Fruit fly (Drosophila melanogaster) whole organism, embryonic: ENCODE measurements around the gene Arp3.

Source experiments
- Antp ChIP-seq: fragments of 200-800 bp; sonication (Bioruptor generic); optimal IDR thresholded peaks from 3 replicates; lab custom pipeline; 2016; ENCODE audit warnings: missing biosample characterization, missing genetic modification characterization
- Atf-2 ChIP-seq: fragments of 200-800 bp; sonication (Bioruptor generic); optimal IDR thresholded peaks from 2 replicates; lab custom pipeline; 2016; ENCODE audit warnings: missing biosample characterization, missing genetic modification characterization
- Atf6 ChIP-seq: fragments of 200-800 bp; sonication (Bioruptor generic); IDR thresholded peaks from 2 replicates; pipeline ENCODE4 v1.3.6; 2022; ENCODE audit warnings: missing biosample characterization, missing genetic modification characterization
- B-H1 ChIP-seq: fragments of 200-800 bp; sonication (Bioruptor generic); IDR thresholded peaks from 3 replicates; pipeline ENCODE4 v1.3.6; 2022; ENCODE audit warnings: missing biosample characterization, missing genetic modification characterization
- BEAF-32 ChIP-seq: fragments of 200-800 bp; sonication (Bioruptor generic); optimal IDR thresholded peaks from 3 replicates; lab custom pipeline; 2017; ENCODE audit warnings: missing biosample characterization, missing genetic modification characterization, mild to moderate bottlenecking, moderate library complexity, missing genetic modification reagents
- CG10274 ChIP-seq: fragments of 200-800 bp; sonication (Bioruptor generic); optimal IDR thresholded peaks from 3 replicates; lab custom pipeline; 2017; ENCODE audit warnings: missing biosample characterization, mild to moderate bottlenecking, missing genetic modification characterization
- CG10462 ChIP-seq: fragments of 200-800 bp; sonication (Bioruptor generic); optimal IDR thresholded peaks from 2 replicates; lab custom pipeline; 2016; ENCODE audit warnings: missing biosample characterization, missing genetic modification characterization
- CG10654 ChIP-seq: fragments of 200-800 bp; sonication (Bioruptor generic); optimal IDR thresholded peaks from 2 replicates; lab custom pipeline; 2016; ENCODE audit warnings: missing biosample characterization, missing genetic modification characterization
- CG12219 ChIP-seq: fragments of 200-800 bp; sonication (Bioruptor generic); optimal IDR thresholded peaks from 3 replicates; lab custom pipeline; 2018; ENCODE audit warnings: missing biosample characterization, mild to moderate bottlenecking, missing genetic modification characterization
- CG13296 ChIP-seq: fragments of 200-800 bp; sonication (Bioruptor generic); optimal IDR thresholded peaks from 3 replicates; lab custom pipeline; 2018; ENCODE audit warnings: missing biosample characterization, mild to moderate bottlenecking, missing genetic modification characterization
- CG13424 ChIP-seq: fragments of 200-800 bp; sonication (Bioruptor generic); optimal IDR thresholded peaks from 2 replicates; lab custom pipeline; 2019; ENCODE audit warnings: missing biosample characterization, mild to moderate bottlenecking, missing genetic modification characterization, moderate library complexity
- CG14441 ChIP-seq: fragments of 200-800 bp; sonication (Bioruptor generic); IDR thresholded peaks from 2 replicates; pipeline ENCODE4 v1.3.6; 2022; ENCODE audit warnings: missing biosample characterization, missing genetic modification characterization
- CG14667 ChIP-seq: fragments of 200-800 bp; sonication (Bioruptor generic); IDR thresholded peaks from 2 replicates; pipeline ENCODE4 v1.3.6; 2022; ENCODE audit warnings: missing biosample characterization, missing genetic modification characterization
- CG15479 ChIP-seq: fragments of 200-800 bp; sonication (Bioruptor generic); optimal IDR thresholded peaks from 3 replicates; lab custom pipeline; 2019; ENCODE audit warnings: missing biosample characterization, mild to moderate bottlenecking, missing genetic modification characterization, moderate library complexity
- CG15514 ChIP-seq: fragments of 200-800 bp; sonication (Bioruptor generic); optimal IDR thresholded peaks from 3 replicates; lab custom pipeline; 2017; ENCODE audit warnings: missing biosample characterization, missing genetic modification characterization, mild to moderate bottlenecking, moderate library complexity, missing genetic modification reagents
- CG1603 ChIP-seq: fragments of 200-800 bp; sonication (Bioruptor generic); optimal IDR thresholded peaks from 2 replicates; lab custom pipeline; 2019; ENCODE audit warnings: missing biosample characterization, mild to moderate bottlenecking, missing genetic modification characterization, moderate library complexity
- CG1647 ChIP-seq: fragments of 200-800 bp; sonication (Bioruptor generic); optimal IDR thresholded peaks from 3 replicates; lab custom pipeline; 2016; ENCODE audit warnings: missing biosample characterization, missing genetic modification characterization
- CG17359 ChIP-seq: fragments of 200-800 bp; sonication (Bioruptor generic); optimal IDR thresholded peaks from 3 replicates; lab custom pipeline; 2018; ENCODE audit warnings: missing biosample characterization, mild to moderate bottlenecking, missing genetic modification characterization, moderate library complexity
- CG17912 ChIP-seq: fragments of 200-800 bp; sonication (Bioruptor generic); optimal IDR thresholded peaks from 2 replicates; lab custom pipeline; 2018; ENCODE audit warnings: missing biosample characterization, mild to moderate bottlenecking, missing genetic modification characterization
- CG32772 ChIP-seq: fragments of 200-800 bp; sonication (Bioruptor generic); IDR thresholded peaks from 2 replicates; pipeline ENCODE4 v1.3.6; 2022; ENCODE audit warnings: missing biosample characterization, missing genetic modification characterization
- CG43689 ChIP-seq: fragments of 200-800 bp; sonication (Bioruptor generic); IDR thresholded peaks from 2 replicates; pipeline ENCODE4 v1.3.6; 2022; ENCODE audit warnings: missing biosample characterization, missing genetic modification characterization
- CG6654 ChIP-seq: fragments of 200-800 bp; sonication (Bioruptor generic); optimal IDR thresholded peaks from 2 replicates; lab custom pipeline; 2017; ENCODE audit warnings: missing biosample characterization, mild to moderate bottlenecking, missing genetic modification characterization
- CG8281 ChIP-seq: fragments of 200-800 bp; sonication (Bioruptor generic); optimal IDR thresholded peaks from 2 replicates; lab custom pipeline; 2018; ENCODE audit warnings: missing biosample characterization, mild to moderate bottlenecking, missing genetic modification characterization, moderate library complexity
- CG8478 ChIP-seq: fragments of >200 bp; optimal IDR thresholded peaks from 2 replicates; lab custom pipeline; 2018
- CG9817 ChIP-seq: fragments of 200-800 bp; sonication (Bioruptor generic); optimal IDR thresholded peaks from 2 replicates; lab custom pipeline; 2018; ENCODE audit warnings: missing biosample characterization, mild to moderate bottlenecking, missing genetic modification characterization, moderate library complexity
- CG9932 ChIP-seq: fragments of 200-800 bp; sonication (Bioruptor generic); IDR thresholded peaks from 2 replicates; pipeline ENCODE4 v1.3.6; 2022; ENCODE audit warnings: missing biosample characterization, missing genetic modification characterization
- D19B ChIP-seq: fragments of 200-800 bp; sonication (Bioruptor generic); optimal IDR thresholded peaks from 2 replicates; lab custom pipeline; 2017; ENCODE audit warnings: missing biosample characterization, mild to moderate bottlenecking, missing genetic modification characterization
- Elba2 ChIP-seq: fragments of 200-800 bp; sonication (Bioruptor generic); optimal IDR thresholded peaks from 3 replicates; lab custom pipeline; 2016; ENCODE audit warnings: missing biosample characterization, missing genetic modification characterization
- Fer2 ChIP-seq: fragments of 200-800 bp; sonication (Bioruptor generic); optimal IDR thresholded peaks from 2 replicates; lab custom pipeline; 2018; ENCODE audit warnings: missing biosample characterization, mild to moderate bottlenecking, missing genetic modification characterization, moderate library complexity
- Hey ChIP-seq: fragments of 200-800 bp; sonication (Bioruptor generic); optimal IDR thresholded peaks from 3 replicates; lab custom pipeline; 2018; ENCODE audit warnings: missing biosample characterization, mild to moderate bottlenecking, missing genetic modification characterization
- HmgD ChIP-seq: fragments of 200-800 bp; sonication (Bioruptor generic); optimal IDR thresholded peaks from 3 replicates; lab custom pipeline; 2016; ENCODE audit warnings: missing biosample characterization, missing genetic modification characterization
- Hmx ChIP-seq: fragments of 200-800 bp; sonication (Bioruptor generic); optimal IDR thresholded peaks from 2 replicates; lab custom pipeline; 2016; ENCODE audit warnings: missing biosample characterization, missing genetic modification characterization
- Lim3 ChIP-seq: fragments of 200-800 bp; sonication (Bioruptor generic); IDR thresholded peaks from 2 replicates; pipeline ENCODE4 v1.3.6; 2022; ENCODE audit warnings: missing biosample characterization, missing genetic modification characterization
- NK7.1 ChIP-seq: fragments of 200-800 bp; sonication (Bioruptor generic); optimal IDR thresholded peaks from 3 replicates; lab custom pipeline; 2016; ENCODE audit warnings: missing biosample characterization, missing genetic modification characterization
- btn ChIP-seq: fragments of 200-800 bp; sonication (Bioruptor generic); optimal IDR thresholded peaks from 2 replicates; lab custom pipeline; 2016; ENCODE audit warnings: missing biosample characterization, missing genetic modification characterization
- ewg ChIP-seq: fragments of 200-800 bp; sonication (Bioruptor generic); optimal IDR thresholded peaks from 3 replicates; lab custom pipeline; 2017; ENCODE audit warnings: mild to moderate bottlenecking, missing biosample characterization, missing genetic modification reagents, missing genetic modification characterization
- grn ChIP-seq: fragments of 200-800 bp; sonication (Bioruptor generic); optimal IDR thresholded peaks from 3 replicates; lab custom pipeline; 2017; ENCODE audit warnings: missing biosample characterization, missing genetic modification characterization
- ind ChIP-seq: fragments of 200-800 bp; sonication (Bioruptor generic); optimal IDR thresholded peaks from 3 replicates; lab custom pipeline; 2016; ENCODE audit warnings: missing biosample characterization, missing genetic modification characterization
- kah ChIP-seq: fragments of 200-800 bp; sonication (Bioruptor generic); optimal IDR thresholded peaks from 2 replicates; lab custom pipeline; 2018; ENCODE audit warnings: missing biosample characterization, mild to moderate bottlenecking, missing genetic modification characterization
- lov ChIP-seq, 2 experiments: fragments of 200-800 bp in 1 of 2; fragments of >200 bp in 1 of 2; sonication (Bioruptor generic) in 1 of 2; IDR thresholded peaks in 1 of 2; optimal IDR thresholded peaks in 1 of 2; 2 replicates in 1 of 2; 3 replicates in 1 of 2; pipeline versions ENCODE4 v1.3.6 to Lab custom; 2017 to 2022; ENCODE audit warnings: missing biosample characterization in 1 of 2, missing genetic modification characterization in 1 of 2
- mam ChIP-seq: fragments of 200-800 bp; sonication (Bioruptor generic); optimal IDR thresholded peaks from 3 replicates; lab custom pipeline; 2016; ENCODE audit warnings: missing biosample characterization, missing genetic modification characterization
- nmo ChIP-seq: fragments of 200-800 bp; sonication (Bioruptor generic); optimal IDR thresholded peaks from 2 replicates; lab custom pipeline; 2018; ENCODE audit warnings: missing biosample characterization, mild to moderate bottlenecking, missing genetic modification characterization, moderate library complexity
- pho ChIP-seq: fragments of 200-800 bp; sonication (Bioruptor generic); optimal IDR thresholded peaks from 2 replicates; lab custom pipeline; 2016; ENCODE audit warnings: missing biosample characterization, missing genetic modification characterization
- row ChIP-seq: fragments of 200-800 bp; sonication (Bioruptor generic); IDR thresholded peaks from 3 replicates; pipeline ENCODE4 v1.3.6; 2022; ENCODE audit warnings: missing biosample characterization, missing genetic modification characterization
- stc ChIP-seq: fragments of 200-800 bp; sonication (Bioruptor generic); IDR thresholded peaks from 2 replicates; pipeline ENCODE4 v1.3.6; 2022; ENCODE audit warnings: missing biosample characterization, missing genetic modification characterization
- sug ChIP-seq: fragments of 200-800 bp; optimal IDR thresholded peaks from 2 replicates; lab custom pipeline; 2019; ENCODE audit warnings: missing biosample characterization, mild to moderate bottlenecking, missing genetic modification characterization, moderate library complexity
- unc-4 ChIP-seq: fragments of 200-800 bp; sonication (Bioruptor generic); IDR thresholded peaks from 2 replicates; pipeline ENCODE4 v1.3.6; 2022; ENCODE audit warnings: missing biosample characterization, missing genetic modification characterization; ENCODE audit not compliant: partially characterized antibody
- usp ChIP-seq: fragments of >200 bp; optimal IDR thresholded peaks from 2 replicates; lab custom pipeline; 2017; ENCODE audit warnings: missing biosample characterization, missing genetic modification characterization
- wdn ChIP-seq: fragments of 200-800 bp; sonication (Bioruptor generic); IDR thresholded peaks from 2 replicates; pipeline ENCODE4 v1.3.6; 2022; ENCODE audit warnings: missing biosample characterization, missing genetic modification characterization
- zf30C ChIP-seq: fragments of 200-800 bp; sonication (Bioruptor generic); optimal IDR thresholded peaks from 3 replicates; lab custom pipeline; 2018; ENCODE audit warnings: missing biosample characterization, mild to moderate bottlenecking, missing genetic modification characterization

The Arp3 gene

dm6 chr3L:8127712-8128210 is 12.1 kb upstream of the Arp3 start, which contains the start of the genes Cds and Uba2 (continued):
- peak; percentile 75 for TF ChIP-seq CG8281 (tag; lab: Kevin White, UChicago)
- TF ChIP-seq ind (GFP tag; lab: Kevin White, UChicago): peak; percentile 96
- no peak for TF ChIP-seq Lim3 (GFP tag; lab: Robert Waterston, UW)
- TF ChIP-seq Antp (GFP tag; lab: Kevin White, UChicago): peak; percentile 83
- TF ChIP-seq CG14667: peak; percentile 82
- peak; percentile 89 for TF ChIP-seq CG32772 (GFP tag; lab: Robert Waterston, UW)
- peak; percentile 94 for TF ChIP-seq CG15514 (GFP tag; lab: Kevin White, UChicago)
- peak; percentile 88 for TF ChIP-seq mam (GFP tag; lab: Kevin White, UChicago)
- TF ChIP-seq CG43689 (GFP tag; lab: Robert Waterston, UW): 0 out of 2 replicates have a peak, but pooled peaks have one; percentile 38
- peak; percentile 92 for TF ChIP-seq CG17359 (tag; lab: Kevin White, UChicago)
- TF ChIP-seq zf30C (GFP tag; lab: Kevin White, UChicago): no peak
- TF ChIP-seq CG15479: no peak
- TF ChIP-seq CG13424 (tag; lab: Kevin White, UChicago): peak; percentile 96
- peak; percentile 83 for TF ChIP-seq CG17912
- no peak for TF ChIP-seq usp
- peak; percentile 87 for TF ChIP-seq stc (GFP tag; lab: Robert Waterston, UW)
- peak; percentile 44 for TF ChIP-seq kah (GFP tag; lab: Kevin White, UChicago)
- TF ChIP-seq lov (optimal IDR thresholded peaks at IDR 0.05; lab: Kevin White, UChicago): no peak
- TF ChIP-seq lov (GFP tag; IDR thresholded peaks at IDR 0.05; lab: Robert Waterston, UW): peak; percentile 77
- peak; percentile 80 for TF ChIP-seq pho (GFP tag; lab: Kevin White, UChicago)
- TF ChIP-seq CG9932: peak; percentile 98
- peak; percentile 82 for TF ChIP-seq ewg
- TF ChIP-seq B-H1 (GFP tag; lab: Robert Waterston, UW): peak; percentile 76
- TF ChIP-seq D19B (GFP tag; lab: Kevin White, UChicago): peak; percentile 85
- peak; percentile 95 for TF ChIP-seq Fer2 (tag; lab: Kevin White, UChicago)
- TF ChIP-seq BEAF-32: peak; percentile 53
- TF ChIP-seq CG10462 (GFP tag; lab: Kevin White, UChicago): peak; percentile 83
- TF ChIP-seq CG10274 (GFP tag; lab: Kevin White, UChicago): peak; percentile 66
- peak; percentile 0 for TF ChIP-seq Hmx
- TF ChIP-seq row: peak; percentile 97
- peak; percentile 50 for TF ChIP-seq CG1603
- peak; percentile 55 for TF ChIP-seq HmgD
- peak; percentile 78 for TF ChIP-seq Atf-2 (GFP tag; lab: Kevin White, UChicago)
- TF ChIP-seq btn (GFP tag; lab: Kevin White, UChicago): peak; percentile 11
- peak; percentile 94 for TF ChIP-seq nmo (GFP tag; lab: Kevin White, UChicago)
- peak; percentile 93 for TF ChIP-seq CG13296 (GFP tag; lab: Kevin White, UChicago)
- TF ChIP-seq CG14441 (GFP tag; lab: Robert Waterston, UW): peak; percentile 91
- no peak for TF ChIP-seq Hey
- TF ChIP-seq CG9817 (tag; lab: Kevin White, UChicago): peak; percentile 97
- peak; percentile 74 for TF ChIP-seq CG6654
- peak; percentile 96 for TF ChIP-seq sug (tag; lab: Kevin White, UChicago)
- 0 out of 2 replicates have a peak, but pooled peaks have one; percentile 29 for TF ChIP-seq unc-4 (GFP tag; lab: Robert Waterston, UW)
- no peak for TF ChIP-seq CG8478 (lab: Kevin White, UChicago)
- no peak for TF ChIP-seq grn (GFP tag; lab: Kevin White, UChicago)
- peak; percentile 93 for TF ChIP-seq Atf6 (GFP tag; lab: Robert Waterston, UW)
- peak; percentile 87 for TF ChIP-seq wdn
- TF ChIP-seq CG12219 (GFP tag; lab: Kevin White, UChicago): peak; percentile 71
- peak; percentile 10 for TF ChIP-seq NK7.1
- TF ChIP-seq CG1647 (GFP tag; lab: Kevin White, UChicago): peak; percentile 54
- TF ChIP-seq Elba2 (GFP tag; lab: Kevin White, UChicago): peak; percentile 85
- TF ChIP-seq CG10654 (GFP tag; lab: Kevin White, UChicago): peak; percentile 93
